Worm (Caenorhabditis elegans) whole organism, L3 larva: ENCODE measurements around the gene F10C2.7.

ENCODE experiments used
- ZK546.5 ChIP-seq: sonication (generic microtip); optimal IDR thresholded peaks from 2 replicates; lab custom pipeline; 2017; ENCODE audit warnings: missing biosample characterization, missing genetic modification characterization
- aly-2 ChIP-seq: fragments of 150-350 bp; optimal IDR thresholded peaks from 2 replicates; lab custom pipeline; 2014; ENCODE audit warnings: missing biosample characterization, missing genetic modification characterization
- ama-1 ChIP-seq: fragments of 150-350 bp; optimal IDR thresholded peaks from 2 replicates; lab custom pipeline; 2018
- ceh-16 ChIP-seq: sonication (generic microtip); optimal IDR thresholded peaks from 2 replicates; lab custom pipeline; 2017; ENCODE audit warnings: missing biosample characterization, missing genetic modification characterization
- ceh-28 ChIP-seq: fragments of 150-350 bp; optimal IDR thresholded peaks from 2 replicates; lab custom pipeline; 2014; ENCODE audit warnings: missing biosample characterization, missing genetic modification reagents, missing genetic modification characterization
- ceh-82 ChIP-seq: fragments of 150-350 bp; optimal IDR thresholded peaks from 2 replicates; lab custom pipeline; 2014; ENCODE audit warnings: missing biosample characterization, missing genetic modification characterization
- ceh-9 ChIP-seq: sonication (generic microtip); optimal IDR thresholded peaks from 2 replicates; lab custom pipeline; 2018; ENCODE audit warnings: missing biosample characterization, missing genetic modification characterization
- daf-12 ChIP-seq: fragments of 150-350 bp; optimal IDR thresholded peaks from 2 replicates; lab custom pipeline; 2014; ENCODE audit warnings: missing biosample characterization, missing genetic modification reagents, missing genetic modification characterization
- egl-5 ChIP-seq: fragments of 150-350 bp; optimal IDR thresholded peaks from 2 replicates; lab custom pipeline; 2017; ENCODE audit warnings: missing biosample characterization, missing genetic modification reagents, missing genetic modification characterization, inconsistent platforms
- elt-1 ChIP-seq: fragments of 150-350 bp; optimal IDR thresholded peaks from 2 replicates; lab custom pipeline; 2014; ENCODE audit warnings: missing biosample characterization, missing genetic modification characterization
- elt-2 ChIP-seq: sonication (generic microtip); optimal IDR thresholded peaks from 2 replicates; lab custom pipeline; 2016; ENCODE audit warnings: missing genetic modification reagents, mild to moderate bottlenecking, missing genetic modification characterization, missing compliant biosample characterization
- elt-3 ChIP-seq, 3 experiments: fragments of 150-350 bp in 1 of 3; sonication (generic microtip) in 2 of 3; optimal IDR thresholded peaks; 2 replicates in 2 of 3; 4 replicates in 1 of 3; lab custom pipeline; 2014 to 2017; ENCODE audit warnings: missing biosample characterization in 3 of 3, missing genetic modification characterization in 3 of 3
- eor-1 ChIP-seq, 2 experiments: fragments of 150-350 bp; optimal IDR thresholded peaks; 2 replicates each; lab custom pipeline; 2014 to 2018; ENCODE audit warnings: missing biosample characterization in 2 of 2, missing genetic modification characterization in 2 of 2
- fkh-10 ChIP-seq: sonication (generic microtip); optimal IDR thresholded peaks from 2 replicates; lab custom pipeline; 2017; ENCODE audit warnings: missing biosample characterization, missing genetic modification reagents, missing genetic modification characterization
- fkh-2 ChIP-seq: fragments of 150-350 bp; optimal IDR thresholded peaks from 2 replicates; lab custom pipeline; 2014; ENCODE audit warnings: missing biosample characterization, missing genetic modification reagents, missing genetic modification characterization
- hmg-11 ChIP-seq: sonication (generic microtip); optimal IDR thresholded peaks from 2 replicates; lab custom pipeline; 2016; ENCODE audit warnings: missing genetic modification characterization, missing compliant biosample characterization
- jun-1 ChIP-seq: fragments of 150-350 bp; optimal IDR thresholded peaks from 2 replicates; lab custom pipeline; 2014; ENCODE audit warnings: missing biosample characterization, missing genetic modification reagents, missing genetic modification characterization
- lin-15B ChIP-seq: fragments of 150-350 bp; optimal IDR thresholded peaks from 2 replicates; lab custom pipeline; 2014; ENCODE audit warnings: missing biosample characterization, missing genetic modification characterization
- lin-39 ChIP-seq: fragments of 150-350 bp; optimal IDR thresholded peaks from 2 replicates; lab custom pipeline; 2018; ENCODE audit warnings: missing biosample characterization, missing genetic modification reagents, missing genetic modification characterization
- lsy-12 ChIP-seq: sonication (generic microtip); optimal IDR thresholded peaks from 2 replicates; lab custom pipeline; 2016; ENCODE audit warnings: mild to moderate bottlenecking, missing genetic modification characterization, missing compliant biosample characterization
- mdl-1 ChIP-seq: fragments of 150-350 bp; optimal IDR thresholded peaks from 2 replicates; lab custom pipeline; 2014; ENCODE audit warnings: missing biosample characterization, missing genetic modification characterization
- nfya-1 ChIP-seq: sonication (generic microtip); optimal IDR thresholded peaks from 2 replicates; lab custom pipeline; 2017; ENCODE audit warnings: missing genetic modification characterization, mild to moderate bottlenecking, missing compliant biosample characterization, antibody characterized with exemption, moderate library complexity; ENCODE audit not compliant: insufficient read depth
- nhr-23 ChIP-seq: fragments of 150-350 bp; optimal IDR thresholded peaks from 2 replicates; lab custom pipeline; 2014; ENCODE audit warnings: missing biosample characterization, missing genetic modification reagents, missing genetic modification characterization
- nhr-237 ChIP-seq: fragments of 150-350 bp; optimal IDR thresholded peaks from 2 replicates; lab custom pipeline; 2014; ENCODE audit warnings: missing biosample characterization, missing genetic modification characterization
- nhr-25 ChIP-seq: sonication (generic microtip); optimal IDR thresholded peaks from 2 replicates; lab custom pipeline; 2017; ENCODE audit warnings: missing biosample characterization, missing genetic modification characterization
- nhr-28 ChIP-seq: fragments of 150-350 bp; optimal IDR thresholded peaks from 2 replicates; lab custom pipeline; 2014; ENCODE audit warnings: missing biosample characterization, missing genetic modification characterization
- nhr-67 ChIP-seq: fragments of 150-350 bp; optimal IDR thresholded peaks from 2 replicates; lab custom pipeline; 2014; ENCODE audit warnings: missing biosample characterization, missing genetic modification characterization
- nhr-77 ChIP-seq: fragments of 150-350 bp; optimal IDR thresholded peaks from 2 replicates; lab custom pipeline; 2014; ENCODE audit warnings: missing biosample characterization, missing genetic modification characterization
- pha-4 ChIP-seq: fragments of 150-350 bp; optimal IDR thresholded peaks from 2 replicates; lab custom pipeline; 2014; ENCODE audit warnings: missing biosample characterization, missing genetic modification reagents, missing genetic modification characterization
- pqm-1 ChIP-seq: fragments of 150-350 bp; optimal IDR thresholded peaks from 2 replicates; lab custom pipeline; 2017; ENCODE audit warnings: missing biosample characterization, missing genetic modification characterization, inconsistent platforms
- sea-2 ChIP-seq: fragments of 150-350 bp; sonication (generic microtip); optimal IDR thresholded peaks from 4 replicates; lab custom pipeline; 2014; ENCODE audit warnings: missing biosample characterization, missing genetic modification reagents, missing genetic modification characterization
- snpc-4 ChIP-seq: fragments of 150-350 bp; optimal IDR thresholded peaks from 2 replicates; lab custom pipeline; 2014; ENCODE audit warnings: missing biosample characterization, missing genetic modification characterization
- unc-39 ChIP-seq: sonication (generic microtip); optimal IDR thresholded peaks from 4 replicates; lab custom pipeline; 2017; ENCODE audit warnings: missing biosample characterization, missing genetic modification characterization
- unc-62 ChIP-seq: fragments of 150-350 bp; sonication (generic microtip); optimal IDR thresholded peaks from 4 replicates; lab custom pipeline; 2014; ENCODE audit warnings: missing biosample characterization, missing genetic modification reagents, missing genetic modification characterization
- zag-1 ChIP-seq: fragments of 150-350 bp; optimal IDR thresholded peaks from 2 replicates; lab custom pipeline; 2014; ENCODE audit warnings: missing biosample characterization, missing genetic modification characterization
- ztf-11 ChIP-seq: fragments of 150-350 bp; optimal IDR thresholded peaks from 2 replicates; lab custom pipeline; 2014; ENCODE audit warnings: missing biosample characterization, missing genetic modification characterization

F10C2.7 gene

ce11 chrV:12045132-12045531, 8.6 kb upstream of the F10C2.7 start, which contains the start of gene F10C2.5:
TSS of gene F10C2.5 (plus strand) at chrV:12045432.
- TF ChIP-seq nhr-28 (no peak), fkh-10 (GFP tag; lab: Kevin White, UChicago) (no peak), pqm-1 (no peak), unc-62 (GFP tag; lab: Kevin White, UChicago) (no peak), egl-5 (no peak), ceh-28 (tag; lab: Kevin White, UChicago) (no peak), hmg-11 (tag; lab: Kevin White, UChicago) (no peak), unc-39 (tag; lab: Kevin White, UChicago) (no peak), fkh-2 (no peak)

ce11 chrV:12047735-12048134, 6.0 kb upstream of the F10C2.7 start:
- no peak for TF ChIP-seq hmg-11 (tag; lab: Kevin White, UChicago)

- TF ChIP-seq nhr-77 (tag; lab: Kevin White, UChicago) = no peak
- TF ChIP-seq pha-4 (tag; lab: Kevin White, UChicago) = no peak
- no peak for TF ChIP-seq lin-39 (tag; lab: Kevin White, UChicago)
- no peak for TF ChIP-seq nhr-23 (tag; lab: Kevin White, UChicago)
- no peak for TF ChIP-seq daf-12
- no peak for TF ChIP-seq elt-3 (tag; optimal IDR thresholded peaks at IDR 0.05; lab: Kevin White, UChicago)
- no peak for TF ChIP-seq elt-2 (tag; lab: Kevin White, UChicago)
- no peak for TF ChIP-seq snpc-4
- TF ChIP-seq sea-2 (GFP tag; lab: Kevin White, UChicago) = no peak
- no peak for TF ChIP-seq ztf-11
- TF ChIP-seq eor-1 (tag; optimal IDR thresholded peaks at IDR 0.05; lab: Kevin White, UChicago) = no peak
- no peak for TF ChIP-seq nhr-67 (tag; lab: Kevin White, UChicago)
- no peak for TF ChIP-seq elt-1 (tag; lab: Kevin White, UChicago)
- TF ChIP-seq aly-2 (tag; lab: Kevin White, UChicago) = no peak
- TF ChIP-seq lin-15B (tag; lab: Kevin White, UChicago) = no peak
These were observed 5.3 kb upstream of the F10C2.7 start, which contains the start of gene dars-2 for ce11 chrV:12048445-12048844. TSS of gene dars-2 (plus strand) at chrV:12048745.

ce11 chrV:12059719-12060118, 6.0 kb downstream of the F10C2.7 start, which contains the start of gene R07B7.2:
TSS of gene R07B7.2 (minus strand) at chrV:12059753.
- TF ChIP-seq snpc-4 (no peak), jun-1 (tag; lab: Kevin White, UChicago) (no peak), ceh-9 (tag; lab: Kevin White, UChicago) (no peak), mdl-1 (tag; lab: Kevin White, UChicago) (no peak), pqm-1 (no peak), elt-3 (tag; optimal IDR thresholded peaks at IDR 0.05; lab: Kevin White, UChicago) (no peak), ZK546.5 (tag; lab: Kevin White, UChicago) (no peak), egl-5 (no peak), ceh-16 (no peak), lsy-12 (no peak), zag-1 (no peak), nhr-77 (tag; lab: Kevin White, UChicago) (no peak), ceh-82 (no peak), unc-39 (tag; lab: Kevin White, UChicago) (no peak), lin-39 (tag; lab: Kevin White, UChicago) (no peak)
- TF ChIP-seq, all 47 proteins: peak for 0

- peak; percentile 9 for TF ChIP-seq elt-2 (tag; lab: Kevin White, UChicago)
- peak; percentile 85 for TF ChIP-seq ama-1 (lab: Kevin White, UChicago)
- peak; percentile 10 for TF ChIP-seq pha-4 (tag; lab: Kevin White, UChicago)
- no peak for TF ChIP-seq nhr-237 (tag; lab: Kevin White, UChicago)
- TF ChIP-seq snpc-4 = no peak
- peak; percentile 4 for TF ChIP-seq nhr-25 (tag; lab: Kevin White, UChicago)
- no peak for TF ChIP-seq jun-1 (tag; lab: Kevin White, UChicago)
- TF ChIP-seq nhr-23 (tag; lab: Kevin White, UChicago) = no peak
- no peak for TF ChIP-seq nfya-1
These were observed 9.3 kb downstream of the F10C2.7 start, which contains the start of gene clh-6 for ce11 chrV:12063036-12063435. TSS of gene clh-6 (minus strand) at chrV:12063368.
